Worm (Caenorhabditis elegans) whole organism, young adult: Measurements from ENCODE around the gene clec-175.
A peak's percentile ranks its signal among the peaks of the same experiment; 100 is the strongest.

Experiments used
- B0261.1 ChIP-seq: sonication (generic microtip); optimal IDR thresholded peaks from 2 replicates; lab custom pipeline; 2016; ENCODE audit warnings: mild to moderate bottlenecking, missing genetic modification characterization, moderate library complexity, missing compliant biosample characterization
- B0336.3 ChIP-seq: fragments of 200-800 bp; sonication (Bioruptor generic); IDR thresholded peaks from 2 replicates; pipeline ENCODE4 v1.3.6; 2022; ENCODE audit warnings: missing genetic modification characterization, missing compliant biosample characterization
- C06A6.2 ChIP-seq: fragments of 200-800 bp; sonication (Bioruptor generic); conservative IDR thresholded peaks from 2 replicates; pipeline ENCODE4 v1.3.6; 2022; ENCODE audit warnings: missing genetic modification characterization, missing compliant biosample characterization
- F52B5.7 ChIP-seq: sonication (generic microtip); optimal IDR thresholded peaks from 2 replicates; lab custom pipeline; 2016; ENCODE audit warnings: mild to moderate bottlenecking, missing genetic modification characterization, missing compliant biosample characterization
- K11D2.4 ChIP-seq: fragments of 200-800 bp; sonication (Bioruptor generic); IDR thresholded peaks from 2 replicates; pipeline ENCODE4 v1.3.6; 2022; ENCODE audit warnings: missing genetic modification reagents, missing genetic modification characterization, missing compliant biosample characterization
- K12H6.12 ChIP-seq: fragments of 200-800 bp; sonication (Bioruptor generic); optimal IDR thresholded peaks from 2 replicates; lab custom pipeline; 2018; ENCODE audit warnings: mild to moderate bottlenecking, missing genetic modification characterization, missing compliant biosample characterization
- T26A5.8 ChIP-seq: sonication (generic microtip); optimal IDR thresholded peaks from 2 replicates; lab custom pipeline; 2016; ENCODE audit warnings: missing genetic modification characterization, missing compliant biosample characterization
- Y56A3A.18 ChIP-seq: fragments of 200-800 bp; sonication (Bioruptor generic); IDR thresholded peaks from 2 replicates; pipeline ENCODE4 v1.3.6; 2022; ENCODE audit warnings: missing genetic modification reagents, missing genetic modification characterization, missing compliant biosample characterization
- Y79H2A.3 ChIP-seq: fragments of 200-800 bp; sonication (Bioruptor generic); conservative IDR thresholded peaks from 2 replicates; pipeline ENCODE4 v1.3.6; 2022; ENCODE audit warnings: missing genetic modification reagents, missing genetic modification characterization, missing compliant biosample characterization
- ama-1 ChIP-seq, 3 experiments: fragments of 150-350 bp in 1 of 3; sonication (generic microtip) in 2 of 3; optimal IDR thresholded peaks; 2 replicates each; lab custom pipeline; 2014 to 2018; ENCODE audit warnings: missing biosample characterization in 2 of 3, missing genetic modification characterization in 2 of 3, missing genetic modification reagents in 2 of 3
- athp-1 ChIP-seq: sonication (generic microtip); optimal IDR thresholded peaks from 2 replicates; lab custom pipeline; 2017; ENCODE audit warnings: mild to moderate bottlenecking, missing genetic modification characterization, missing compliant biosample characterization
- attf-6 ChIP-seq: fragments of 200-800 bp; sonication (Bioruptor generic); IDR thresholded peaks from 2 replicates; pipeline ENCODE4 v1.3.6; 2022; ENCODE audit warnings: missing genetic modification reagents, missing genetic modification characterization, missing compliant biosample characterization
- bed-1 ChIP-seq: fragments of 200-800 bp; sonication (Bioruptor generic); IDR thresholded peaks from 2 replicates; pipeline ENCODE4 v1.3.6; 2022; ENCODE audit warnings: missing genetic modification reagents, missing genetic modification characterization, missing compliant biosample characterization
- cebp-1 ChIP-seq, 2 experiments: fragments of 200-800 bp in 1 of 2; sonication (Bioruptor generic) in 1 of 2; sonication (generic microtip) in 1 of 2; IDR thresholded peaks in 1 of 2; optimal IDR thresholded peaks in 1 of 2; 2 replicates each; pipeline versions ENCODE4 v1.3.6 to Lab custom; 2017 to 2022; ENCODE audit warnings: missing compliant biosample characterization in 2 of 2, missing genetic modification characterization in 2 of 2, mild to moderate bottlenecking in 1 of 2, missing genetic modification reagents in 1 of 2, moderate library complexity in 1 of 2
- ceh-27 ChIP-seq: fragments of 200-800 bp; sonication (Bioruptor generic); optimal IDR thresholded peaks from 2 replicates; lab custom pipeline; 2018; ENCODE audit warnings: mild to moderate bottlenecking, missing genetic modification characterization, moderate library complexity, missing compliant biosample characterization
- ceh-91 ChIP-seq: fragments of 200-800 bp; sonication (Bioruptor generic); IDR thresholded peaks from 2 replicates; pipeline ENCODE4 v1.3.6; 2022; ENCODE audit warnings: missing genetic modification reagents, missing genetic modification characterization, missing compliant biosample characterization
- chd-7 ChIP-seq: sonication (generic microtip); optimal IDR thresholded peaks from 2 replicates; lab custom pipeline; 2016; ENCODE audit warnings: mild to moderate bottlenecking, missing genetic modification characterization, moderate library complexity, missing compliant biosample characterization
- egl-18 ChIP-seq: fragments of 200-800 bp; sonication (Bioruptor generic); IDR thresholded peaks from 2 replicates; pipeline ENCODE4 v1.3.6; 2022; ENCODE audit warnings: missing genetic modification reagents, missing genetic modification characterization, missing compliant biosample characterization
- egrh-3 ChIP-seq: fragments of 200-800 bp; sonication (Bioruptor generic); IDR thresholded peaks from 2 replicates; pipeline ENCODE4 v1.3.6; 2022; ENCODE audit warnings: missing genetic modification reagents, missing genetic modification characterization, missing compliant biosample characterization
- ets-4 ChIP-seq: fragments of 200-800 bp; sonication (Bioruptor generic); optimal IDR thresholded peaks from 2 replicates; lab custom pipeline; 2018; ENCODE audit warnings: mild to moderate bottlenecking, missing genetic modification characterization, missing compliant biosample characterization
- hmg-1.2 ChIP-seq: fragments of 200-800 bp; sonication (Bioruptor generic); IDR thresholded peaks from 2 replicates; pipeline ENCODE4 v1.3.6; 2022; ENCODE audit warnings: missing genetic modification reagents, missing genetic modification characterization, missing compliant biosample characterization
- lag-1 ChIP-seq: fragments of 200-800 bp; sonication (Bioruptor generic); IDR thresholded peaks from 2 replicates; pipeline ENCODE4 v1.3.6; 2022; ENCODE audit warnings: missing genetic modification reagents, missing genetic modification characterization, missing compliant biosample characterization
- let-526 ChIP-seq: fragments of 200-800 bp; sonication (Bioruptor generic); IDR thresholded peaks from 2 replicates; pipeline ENCODE4 v1.3.6; 2022; ENCODE audit warnings: missing genetic modification reagents, missing genetic modification characterization, missing compliant biosample characterization
- lin-35 ChIP-seq, 3 experiments: fragments of 150-350 bp in 2 of 3; sonication (generic microtip) in 1 of 3; optimal IDR thresholded peaks; 2 replicates each; lab custom pipeline; 2014 to 2018; ENCODE audit warnings: missing biosample characterization in 3 of 3, missing genetic modification characterization in 3 of 3, missing genetic modification reagents in 3 of 3
- lir-1 ChIP-seq: fragments of 200-800 bp; sonication (Bioruptor generic); conservative IDR thresholded peaks from 2 replicates; pipeline ENCODE4 v1.3.6; 2022; ENCODE audit warnings: missing genetic modification reagents, missing genetic modification characterization, missing compliant biosample characterization
- lsl-1 ChIP-seq: fragments of 200-800 bp; sonication (Bioruptor generic); optimal IDR thresholded peaks from 2 replicates; lab custom pipeline; 2018; ENCODE audit warnings: mild to moderate bottlenecking, missing genetic modification characterization, moderate library complexity, missing compliant biosample characterization
- madf-10 ChIP-seq: sonication (generic microtip); optimal IDR thresholded peaks from 2 replicates; lab custom pipeline; 2016; ENCODE audit warnings: mild to moderate bottlenecking, missing genetic modification characterization, missing compliant biosample characterization
- madf-8 ChIP-seq: fragments of 200-800 bp; sonication (Bioruptor generic); conservative IDR thresholded peaks from 2 replicates; pipeline ENCODE4 v1.3.6; 2022; ENCODE audit warnings: missing genetic modification reagents, missing genetic modification characterization, missing compliant biosample characterization
- mcd-1 ChIP-seq: fragments of 200-800 bp; sonication (Bioruptor generic); IDR thresholded peaks from 2 replicates; pipeline ENCODE4 v1.3.6; 2022; ENCODE audit warnings: missing genetic modification reagents, missing genetic modification characterization, missing compliant biosample characterization
- nfya-2 ChIP-seq: fragments of 200-800 bp; sonication (Bioruptor generic); IDR thresholded peaks from 2 replicates; pipeline ENCODE4 v1.3.6; 2022; ENCODE audit warnings: missing genetic modification reagents, missing genetic modification characterization, missing compliant biosample characterization
- nfyb-1 ChIP-seq: fragments of 200-800 bp; sonication (Bioruptor generic); IDR thresholded peaks from 2 replicates; pipeline ENCODE4 v1.3.6; 2022; ENCODE audit warnings: missing genetic modification reagents, missing genetic modification characterization, missing compliant biosample characterization
- nhr-120 ChIP-seq: fragments of 200-800 bp; sonication (Bioruptor generic); IDR thresholded peaks from 2 replicates; pipeline ENCODE4 v1.3.6; 2022; ENCODE audit warnings: missing genetic modification characterization, missing compliant biosample characterization
- nhr-80 ChIP-seq: sonication (generic microtip); optimal IDR thresholded peaks from 2 replicates; lab custom pipeline; 2016; ENCODE audit warnings: missing genetic modification characterization, missing compliant biosample characterization
- nhr-90 ChIP-seq: sonication (generic microtip); optimal IDR thresholded peaks from 2 replicates; lab custom pipeline; 2016; ENCODE audit warnings: missing genotype, mild to moderate bottlenecking, missing genetic modification characterization, missing compliant biosample characterization
- rpc-1 ChIP-seq, 2 experiments: fragments of 150-350 bp in 1 of 2; sonication (generic microtip) in 1 of 2; optimal IDR thresholded peaks; 2 replicates each; lab custom pipeline; 2014 to 2018; ENCODE audit warnings: missing biosample characterization in 1 of 2, missing genetic modification characterization in 1 of 2, missing genetic modification reagents in 1 of 2, missing genotype in 1 of 2
- snpc-4 ChIP-seq, 5 experiments: fragments of 150-350 bp in 1 of 5; sonication (generic microtip) in 4 of 5; optimal IDR thresholded peaks; 2 replicates each; lab custom pipeline; 2014 to 2018; ENCODE audit warnings: missing genetic modification characterization in 5 of 5, missing biosample characterization in 3 of 5, antibody characterized with exemption in 2 of 5, mild to moderate bottlenecking in 2 of 5, missing compliant biosample characterization in 2 of 5, missing genotype in 2 of 5, moderate library complexity in 2 of 5, missing genetic modification reagents in 1 of 5
- tbp1 ChIP-seq: fragments of 200-800 bp; sonication (Bioruptor generic); optimal IDR thresholded peaks from 2 replicates; lab custom pipeline; 2018; ENCODE audit warnings: mild to moderate bottlenecking, missing genetic modification characterization, missing compliant biosample characterization
- tlf-1 ChIP-seq: fragments of 200-800 bp; sonication (Bioruptor generic); optimal IDR thresholded peaks from 2 replicates; lab custom pipeline; 2018; ENCODE audit warnings: mild to moderate bottlenecking, missing genetic modification characterization, missing compliant biosample characterization
- unc-130 ChIP-seq: sonication (generic microtip); optimal IDR thresholded peaks from 2 replicates; lab custom pipeline; 2016; ENCODE audit warnings: missing genetic modification reagents, missing genetic modification characterization, missing compliant biosample characterization
- unc-62 ChIP-seq: fragments of 150-350 bp; optimal IDR thresholded peaks from 2 replicates; lab custom pipeline; 2014; ENCODE audit warnings: missing biosample characterization, missing genetic modification reagents, missing genetic modification characterization
- zim-3 ChIP-seq: sonication (generic microtip); optimal IDR thresholded peaks from 2 replicates; lab custom pipeline; 2017; ENCODE audit warnings: mild to moderate bottlenecking, missing genetic modification characterization, moderate library complexity, missing compliant biosample characterization
- ztf-26 ChIP-seq: sonication (generic microtip); optimal IDR thresholded peaks from 2 replicates; lab custom pipeline; 2017; ENCODE audit warnings: missing genetic modification characterization, missing compliant biosample characterization

Gene clec-175

ce11 chrIV:4472418-4473173 is 50.5 kb downstream of the clec-175 start:
- TF ChIP-seq K11D2.4 (GFP tag; lab: Robert Waterston, UW) (0 out of 2 replicates have a peak, but pooled peaks have one; percentile 10), chd-7 (tag; lab: Kevin White, UChicago) (peak; percentile 11), cebp-1 (GFP tag; IDR thresholded peaks at IDR 0.05; lab: Robert Waterston, UW) (no peak), cebp-1 (tag; optimal IDR thresholded peaks at IDR 0.05; lab: Kevin White, UChicago) (peak; percentile 44), tbp1 (GFP tag; lab: Kevin White, UChicago) (peak; percentile 11), T26A5.8 (tag; lab: Kevin White, UChicago) (no peak), Y56A3A.18 (GFP tag; lab: Robert Waterston, UW) (0 out of 2 replicates have a peak, but pooled peaks have one; percentile 6), mcd-1 (peak; percentile 5; the same call in 1 of the 2 replicates), nhr-120 (GFP tag; lab: Robert Waterston, UW) (no peak), nhr-80 (tag; lab: Kevin White, UChicago) (peak; percentile 30), nhr-90 (tag; lab: Kevin White, UChicago) (no peak), attf-6 (GFP tag; lab: Robert Waterston, UW) (0 out of 2 replicates have a peak, but pooled peaks have one; percentile 23), egrh-3 (GFP tag; lab: Robert Waterston, UW) (no peak), let-526 (GFP tag; lab: Robert Waterston, UW) (peak; percentile 8; the same call in 1 of the 2 replicates), ceh-27 (peak; percentile 11), tlf-1 (GFP tag; lab: Kevin White, UChicago) (no peak), lin-35 (GFP tag; optimal IDR thresholded peaks at IDR 0.05; lab: Kevin White, UChicago) (peak in 1 of 3 experiments; percentile 14), lir-1 (GFP tag; lab: Robert Waterston, UW) (0 out of 2 replicates have a peak, but pooled peaks have one; percentile 19)

ce11 chrIV:4473767-4474166 is 51.6 kb downstream of the clec-175 start:
- no peak for TF ChIP-seq ama-1 (optimal IDR thresholded peaks at IDR 0.05; lab: Kevin White, UChicago)
- no peak for TF ChIP-seq ama-1 (GFP tag; optimal IDR thresholded peaks at IDR 0.05; lab: Kevin White, UChicago)
- TF ChIP-seq ceh-27 = peak; percentile 1
- no peak for TF ChIP-seq nhr-120 (GFP tag; lab: Robert Waterston, UW)
- no peak for TF ChIP-seq snpc-4 (GFP tag; optimal IDR thresholded peaks at IDR 0.05; lab: Kevin White, UChicago)
- TF ChIP-seq snpc-4 (tag; optimal IDR thresholded peaks at IDR 0.05; lab: Kevin White, UChicago) = no peak
- peak; percentile 56 for TF ChIP-seq F52B5.7 (tag; lab: Kevin White, UChicago)
- TF ChIP-seq nhr-80 (tag; lab: Kevin White, UChicago) = no peak
- no peak for TF ChIP-seq T26A5.8 (tag; lab: Kevin White, UChicago)
- TF ChIP-seq madf-10 = no peak
- TF ChIP-seq unc-62 (GFP tag; lab: Kevin White, UChicago) = no peak
- TF ChIP-seq nfyb-1 (GFP tag; lab: Robert Waterston, UW) = peak; percentile 37; the same call in 1 of the 2 replicates
- no peak for TF ChIP-seq rpc-1 (optimal IDR thresholded peaks at IDR 0.05; lab: Kevin White, UChicago)
- TF ChIP-seq rpc-1 (tag; optimal IDR thresholded peaks at IDR 0.05; lab: Kevin White, UChicago) = no peak
- TF ChIP-seq ztf-26 (tag; lab: Kevin White, UChicago) = peak; percentile 50
- TF ChIP-seq hmg-1.2 (GFP tag; lab: Robert Waterston, UW) = no peak
- TF ChIP-seq ceh-91 (GFP tag; lab: Robert Waterston, UW) = no peak
- peak; percentile 30 for TF ChIP-seq chd-7 (tag; lab: Kevin White, UChicago)
- peak; percentile 51; the same call in 1 of the 2 replicates for TF ChIP-seq egrh-3 (GFP tag; lab: Robert Waterston, UW)
- TF ChIP-seq egl-18 = no peak
- TF ChIP-seq mcd-1 = 0 out of 2 replicates have a peak, but pooled peaks have one; percentile 26
- no peak for TF ChIP-seq zim-3 (tag; lab: Kevin White, UChicago)
- no peak for TF ChIP-seq lag-1 (GFP tag; lab: Robert Waterston, UW)
- TF ChIP-seq madf-8 = no peak
- no peak for TF ChIP-seq Y79H2A.3
- peak; percentile 64 for TF ChIP-seq B0336.3 (GFP tag; lab: Robert Waterston, UW)
- no peak for TF ChIP-seq C06A6.2 (GFP tag; lab: Robert Waterston, UW)
- TF ChIP-seq lsl-1 (GFP tag; lab: Kevin White, UChicago) = no peak
- TF ChIP-seq K12H6.12 (tag; lab: Kevin White, UChicago) = peak; percentile 6
- no peak for TF ChIP-seq nfya-2 (GFP tag; lab: Robert Waterston, UW)
- no peak for TF ChIP-seq bed-1 (GFP tag; lab: Robert Waterston, UW)
- TF ChIP-seq ets-4 (GFP tag; lab: Kevin White, UChicago) = no peak
- TF ChIP-seq lin-35 (GFP tag; optimal IDR thresholded peaks at IDR 0.05; lab: Kevin White, UChicago) = no peak
- TF ChIP-seq athp-1 (tag; lab: Kevin White, UChicago) = peak; percentile 45
- TF ChIP-seq B0261.1 (tag; lab: Kevin White, UChicago) = no peak
- TF ChIP-seq unc-130 (GFP tag; lab: Kevin White, UChicago) = no peak
